Fruit fly (Drosophila melanogaster) whole organism, embryonic: ENCODE results near the gene CG13699.
A peak's percentile ranks its signal among the peaks of the same experiment; 100 is the strongest.

Experiments
- Asciz ChIP-seq: fragments of 200-800 bp; sonication (Bioruptor generic); optimal IDR thresholded peaks from 2 replicates; lab custom pipeline; 2017; ENCODE audit warnings: missing biosample characterization, mild to moderate bottlenecking, missing genetic modification characterization, missing genetic modification reagents
- Bgb ChIP-seq: fragments of 200-800 bp; sonication (Bioruptor generic); IDR thresholded peaks from 2 replicates; pipeline ENCODE4 v1.3.6; 2022; ENCODE audit warnings: missing biosample characterization, missing genetic modification characterization; ENCODE audit not compliant: partially characterized antibody
- Blimp-1 ChIP-seq: fragments of 200-800 bp; sonication (Bioruptor generic); optimal IDR thresholded peaks from 3 replicates; lab custom pipeline; 2018; ENCODE audit warnings: missing biosample characterization, missing genetic modification characterization, mild to moderate bottlenecking, moderate library complexity, missing genetic modification reagents
- CG10147 ChIP-seq: fragments of 200-800 bp; sonication (Bioruptor generic); optimal IDR thresholded peaks from 2 replicates; lab custom pipeline; 2019; ENCODE audit warnings: missing biosample characterization, mild to moderate bottlenecking, missing genetic modification characterization, moderate library complexity
- CG10274 ChIP-seq: fragments of 200-800 bp; sonication (Bioruptor generic); optimal IDR thresholded peaks from 3 replicates; lab custom pipeline; 2017; ENCODE audit warnings: missing biosample characterization, mild to moderate bottlenecking, missing genetic modification characterization
- CG10543 ChIP-seq: fragments of 200-800 bp; sonication (Bioruptor generic); optimal IDR thresholded peaks from 3 replicates; lab custom pipeline; 2017; ENCODE audit warnings: missing biosample characterization, mild to moderate bottlenecking, missing genetic modification characterization, moderate library complexity
- CG10565 ChIP-seq: fragments of 200-800 bp; sonication (Bioruptor generic); optimal IDR thresholded peaks from 3 replicates; lab custom pipeline; 2016; ENCODE audit warnings: missing biosample characterization, mild to moderate bottlenecking, missing genetic modification characterization
- CG10654 ChIP-seq: fragments of 200-800 bp; sonication (Bioruptor generic); optimal IDR thresholded peaks from 2 replicates; lab custom pipeline; 2016; ENCODE audit warnings: missing biosample characterization, missing genetic modification characterization
- CG11093 ChIP-seq: fragments of 200-800 bp; sonication (Bioruptor generic); IDR thresholded peaks from 3 replicates; pipeline ENCODE4 v1.3.6; 2022; ENCODE audit warnings: missing biosample characterization, missing genetic modification characterization
- CG11398 ChIP-seq: fragments of 200-800 bp; sonication (Bioruptor generic); optimal IDR thresholded peaks from 2 replicates; lab custom pipeline; 2016; ENCODE audit warnings: missing biosample characterization, missing genetic modification characterization
- CG11723 ChIP-seq: fragments of 200-800 bp; sonication (Bioruptor generic); optimal IDR thresholded peaks from 2 replicates; lab custom pipeline; 2017; ENCODE audit warnings: missing biosample characterization, mild to moderate bottlenecking, missing genetic modification characterization
- CG12155 ChIP-seq: fragments of 200-800 bp; sonication (Bioruptor generic); optimal IDR thresholded peaks from 3 replicates; lab custom pipeline; 2016; ENCODE audit warnings: missing biosample characterization, missing genetic modification characterization
- CG1233 ChIP-seq: fragments of 200-800 bp; sonication (Bioruptor generic); optimal IDR thresholded peaks from 4 replicates; lab custom pipeline; 2018; ENCODE audit warnings: missing biosample characterization, mild to moderate bottlenecking, missing genetic modification characterization
- CG13424 ChIP-seq: fragments of 200-800 bp; sonication (Bioruptor generic); optimal IDR thresholded peaks from 2 replicates; lab custom pipeline; 2019; ENCODE audit warnings: missing biosample characterization, mild to moderate bottlenecking, missing genetic modification characterization, moderate library complexity
- CG13894 ChIP-seq: fragments of 200-800 bp; sonication (Bioruptor generic); optimal IDR thresholded peaks from 3 replicates; lab custom pipeline; 2018; ENCODE audit warnings: missing biosample characterization, mild to moderate bottlenecking, missing genetic modification characterization, moderate library complexity
- CG14014 ChIP-seq: fragments of 200-800 bp; sonication (Bioruptor generic); IDR thresholded peaks from 2 replicates; pipeline ENCODE4 v1.3.6; 2022; ENCODE audit warnings: missing biosample characterization, missing genetic modification characterization
- CG14050 ChIP-seq: fragments of 200-800 bp; sonication (Bioruptor generic); IDR thresholded peaks from 3 replicates; pipeline ENCODE4 v1.3.6; 2022; ENCODE audit warnings: missing biosample characterization, missing genetic modification characterization
- CG14667 ChIP-seq: fragments of 200-800 bp; sonication (Bioruptor generic); IDR thresholded peaks from 2 replicates; pipeline ENCODE4 v1.3.6; 2022; ENCODE audit warnings: missing biosample characterization, missing genetic modification characterization
- CG15601 ChIP-seq: fragments of 200-800 bp; sonication (Bioruptor generic); optimal IDR thresholded peaks from 3 replicates; lab custom pipeline; 2019; ENCODE audit warnings: missing biosample characterization, mild to moderate bottlenecking, missing genetic modification characterization, moderate library complexity
- CG1602 ChIP-seq: fragments of 200-800 bp; sonication (Bioruptor generic); optimal IDR thresholded peaks from 3 replicates; lab custom pipeline; 2016; ENCODE audit warnings: missing biosample characterization, missing genetic modification characterization
- CG2678 ChIP-seq: fragments of 200-800 bp; sonication (Bioruptor generic); optimal IDR thresholded peaks from 3 replicates; lab custom pipeline; 2019; ENCODE audit warnings: missing biosample characterization, mild to moderate bottlenecking, missing genetic modification characterization, moderate library complexity
- CG2875 ChIP-seq: fragments of 200-800 bp; sonication (Bioruptor generic); optimal IDR thresholded peaks from 2 replicates; lab custom pipeline; 2017; ENCODE audit warnings: missing biosample characterization, mild to moderate bottlenecking, missing genetic modification characterization, missing genetic modification reagents
- CG31365 ChIP-seq: fragments of 200-800 bp; sonication (Bioruptor generic); optimal IDR thresholded peaks from 2 replicates; lab custom pipeline; 2018; ENCODE audit warnings: missing biosample characterization, mild to moderate bottlenecking, missing genetic modification characterization
- CG3163 ChIP-seq: fragments of 200-800 bp; sonication (Bioruptor generic); optimal IDR thresholded peaks from 3 replicates; lab custom pipeline; 2016; ENCODE audit warnings: missing biosample characterization, missing genetic modification characterization
- CG4360 ChIP-seq: fragments of 200-800 bp; sonication (Bioruptor generic); IDR thresholded peaks from 2 replicates; pipeline ENCODE4 v1.3.6; 2022; ENCODE audit warnings: missing biosample characterization, missing genetic modification characterization
- CG6272 ChIP-seq: fragments of 200-800 bp; sonication (Bioruptor generic); IDR thresholded peaks from 2 replicates; pipeline ENCODE4 v1.3.6; 2022; ENCODE audit warnings: missing biosample characterization, missing genetic modification characterization
- Hsf ChIP-seq: fragments of 200-800 bp; sonication (Bioruptor generic); optimal IDR thresholded peaks from 3 replicates; lab custom pipeline; 2016; ENCODE audit warnings: missing biosample characterization, missing genetic modification characterization
- Jarid2 ChIP-seq: fragments of 200-800 bp; sonication (Bioruptor generic); optimal IDR thresholded peaks from 3 replicates; lab custom pipeline; 2017; ENCODE audit warnings: mild to moderate bottlenecking, missing biosample characterization, missing genetic modification reagents, missing genetic modification characterization
- Kr ChIP-seq: fragments of 200-800 bp; sonication (Bioruptor generic); optimal IDR thresholded peaks from 2 replicates; lab custom pipeline; 2017; ENCODE audit warnings: missing biosample characterization, mild to moderate bottlenecking, missing genetic modification characterization
- NC2α ChIP-seq: fragments of 200-800 bp; sonication (Bioruptor generic); optimal IDR thresholded peaks from 2 replicates; lab custom pipeline; 2016; ENCODE audit warnings: missing biosample characterization, missing genetic modification characterization
- NfI ChIP-seq: fragments of 200-800 bp; sonication (Bioruptor generic); optimal IDR thresholded peaks from 3 replicates; lab custom pipeline; 2018; ENCODE audit warnings: missing biosample characterization, mild to moderate bottlenecking, missing genetic modification characterization, moderate library complexity
- Usf ChIP-seq: fragments of 200-800 bp; sonication (Bioruptor generic); optimal IDR thresholded peaks from 2 replicates; lab custom pipeline; 2017; ENCODE audit warnings: missing genotype, missing biosample characterization, missing genetic modification characterization
- Xbp1 ChIP-seq: fragments of 200-800 bp; sonication (Bioruptor generic); optimal IDR thresholded peaks from 3 replicates; lab custom pipeline; 2016; ENCODE audit warnings: missing biosample characterization, mild to moderate bottlenecking, missing genetic modification characterization
- ab ChIP-seq: fragments of 200-800 bp; sonication (Bioruptor generic); optimal IDR thresholded peaks from 2 replicates; lab custom pipeline; 2016; ENCODE audit warnings: missing biosample characterization, missing genetic modification characterization
- ac ChIP-seq: fragments of 200-800 bp; sonication (Bioruptor generic); optimal IDR thresholded peaks from 3 replicates; lab custom pipeline; 2017; ENCODE audit warnings: missing biosample characterization, mild to moderate bottlenecking, missing genetic modification characterization
- al ChIP-seq: fragments of 200-800 bp; sonication (Bioruptor generic); IDR thresholded peaks from 2 replicates; pipeline ENCODE4 v1.3.6; 2022; ENCODE audit warnings: missing biosample characterization, missing genetic modification characterization
- aop ChIP-seq: fragments of 200-800 bp; sonication (Bioruptor generic); IDR thresholded peaks from 2 replicates; pipeline ENCODE4 v1.3.6; 2022; ENCODE audit warnings: missing biosample characterization, missing genetic modification characterization
- bcd ChIP-seq: fragments of 200-800 bp; sonication (Bioruptor generic); optimal IDR thresholded peaks from 2 replicates; lab custom pipeline; 2017; ENCODE audit warnings: missing biosample characterization, mild to moderate bottlenecking, missing genetic modification characterization
- cato ChIP-seq: fragments of 200-800 bp; sonication (Bioruptor generic); optimal IDR thresholded peaks from 2 replicates; lab custom pipeline; 2016; ENCODE audit warnings: missing biosample characterization, missing genetic modification characterization, borderline replicate concordance
- ci ChIP-seq: fragments of 200-800 bp; sonication (Bioruptor generic); IDR thresholded peaks from 3 replicates; pipeline ENCODE4 v1.3.6; 2022; ENCODE audit warnings: missing biosample characterization, missing genetic modification characterization
- danr ChIP-seq: fragments of 200-800 bp; sonication (Bioruptor generic); IDR thresholded peaks from 2 replicates; pipeline ENCODE4 v1.3.6; 2022; ENCODE audit warnings: missing biosample characterization, missing genetic modification characterization
- h ChIP-seq: fragments of >200 bp; optimal IDR thresholded peaks from 2 replicates; lab custom pipeline; 2017
- ind ChIP-seq: fragments of 200-800 bp; sonication (Bioruptor generic); optimal IDR thresholded peaks from 3 replicates; lab custom pipeline; 2016; ENCODE audit warnings: missing biosample characterization, missing genetic modification characterization
- ken ChIP-seq: fragments of 200-800 bp; sonication (Bioruptor generic); IDR thresholded peaks from 3 replicates; pipeline ENCODE4 v1.3.6; 2022; ENCODE audit warnings: missing biosample characterization, missing genetic modification characterization
- nom ChIP-seq: fragments of 200-800 bp; sonication (Bioruptor generic); optimal IDR thresholded peaks from 2 replicates; lab custom pipeline; 2017; ENCODE audit warnings: missing biosample characterization, missing genetic modification characterization, mild to moderate bottlenecking, moderate library complexity, missing genetic modification reagents
- pros ChIP-seq: fragments of 200-800 bp; sonication (Bioruptor generic); optimal IDR thresholded peaks from 3 replicates; lab custom pipeline; 2019; ENCODE audit warnings: missing biosample characterization, mild to moderate bottlenecking, missing genetic modification characterization, moderate library complexity
- pzg ChIP-seq: fragments of 200-800 bp; sonication (Bioruptor generic); optimal IDR thresholded peaks from 3 replicates; lab custom pipeline; 2018; ENCODE audit warnings: missing biosample characterization, mild to moderate bottlenecking, missing genetic modification characterization, moderate library complexity
- sd ChIP-seq: fragments of 200-800 bp; sonication (Bioruptor generic); optimal IDR thresholded peaks from 3 replicates; lab custom pipeline; 2018; ENCODE audit warnings: missing biosample characterization, mild to moderate bottlenecking, missing genetic modification characterization, moderate library complexity
- sqz ChIP-seq: fragments of 200-800 bp; sonication (Bioruptor generic); optimal IDR thresholded peaks from 3 replicates; lab custom pipeline; 2018; ENCODE audit warnings: missing biosample characterization, mild to moderate bottlenecking, missing genetic modification characterization
- twi ChIP-seq: fragments of 200-800 bp; optimal IDR thresholded peaks from 2 replicates; lab custom pipeline; 2019; ENCODE audit warnings: missing biosample characterization, mild to moderate bottlenecking, missing genetic modification characterization, moderate library complexity
- wdn ChIP-seq: fragments of 200-800 bp; sonication (Bioruptor generic); IDR thresholded peaks from 2 replicates; pipeline ENCODE4 v1.3.6; 2022; ENCODE audit warnings: missing biosample characterization, missing genetic modification characterization
- zen ChIP-seq: fragments of 200-800 bp; sonication (Bioruptor generic); optimal IDR thresholded peaks from 3 replicates; lab custom pipeline; 2018; ENCODE audit warnings: missing biosample characterization, mild to moderate bottlenecking, missing genetic modification characterization, moderate library complexity

The CG13699 gene

dm6 chr3L:18109459-18109863, 52.9 kb downstream of the CG13699 start, which contains the start of the genes Polr3D and mus304 (continued):
- no peak for TF ChIP-seq CG10274
- peak; percentile 8 for TF ChIP-seq Hsf
- no peak for TF ChIP-seq CG3163
- no peak for TF ChIP-seq CG6272 (GFP tag; lab: Robert Waterston, UW)
- no peak for TF ChIP-seq al (GFP tag; lab: Robert Waterston, UW)
- TF ChIP-seq Asciz (GFP tag; lab: Kevin White, UChicago) = no peak
- no peak for TF ChIP-seq ac (GFP tag; lab: Kevin White, UChicago)
- no peak for TF ChIP-seq wdn (GFP tag; lab: Robert Waterston, UW)
- TF ChIP-seq CG11093 (GFP tag; lab: Robert Waterston, UW) = no peak
- no peak for TF ChIP-seq Jarid2 (GFP tag; lab: Kevin White, UChicago)
- TF ChIP-seq CG10654 (GFP tag; lab: Kevin White, UChicago) = no peak
- peak; percentile 14 for TF ChIP-seq ind
- TF ChIP-seq aop (GFP tag; lab: Robert Waterston, UW) = no peak
- TF ChIP-seq NfI (GFP tag; lab: Kevin White, UChicago) = peak; percentile 0
- no peak for TF ChIP-seq CG10565 (GFP tag; lab: Kevin White, UChicago)
- TF ChIP-seq CG11398 (GFP tag; lab: Kevin White, UChicago) = no peak
- TF ChIP-seq CG1233 = no peak
- TF ChIP-seq CG10147 (GFP tag; lab: Kevin White, UChicago) = peak; percentile 39
- TF ChIP-seq CG2875 (GFP tag; lab: Kevin White, UChicago) = no peak
- no peak for TF ChIP-seq CG11723
- no peak for TF ChIP-seq nom
- TF ChIP-seq pros (GFP tag; lab: Kevin White, UChicago) = no peak
- no peak for TF ChIP-seq CG10543 (GFP tag; lab: Kevin White, UChicago)
- no peak for TF ChIP-seq ci (GFP tag; lab: Robert Waterston, UW)
- TF ChIP-seq Blimp-1 (GFP tag; lab: Kevin White, UChicago) = no peak
- TF ChIP-seq CG1602 (GFP tag; lab: Kevin White, UChicago) = no peak
- no peak for TF ChIP-seq CG14667 (GFP tag; lab: Robert Waterston, UW)
- TF ChIP-seq sqz (GFP tag; lab: Kevin White, UChicago) = no peak
- TF ChIP-seq sd (tag; lab: Kevin White, UChicago) = peak; percentile 59
- no peak for TF ChIP-seq CG31365 (tag; lab: Kevin White, UChicago)
- no peak for TF ChIP-seq CG14050 (GFP tag; lab: Robert Waterston, UW)
- peak; percentile 30 for TF ChIP-seq CG2678 (tag; lab: Kevin White, UChicago)
- no peak for TF ChIP-seq cato (GFP tag; lab: Kevin White, UChicago)
- TF ChIP-seq CG15601 (tag; lab: Kevin White, UChicago) = no peak
- peak; percentile 64 for TF ChIP-seq pzg (GFP tag; lab: Kevin White, UChicago)
- no peak for TF ChIP-seq ken (GFP tag; lab: Robert Waterston, UW)
- TF ChIP-seq Bgb (GFP tag; lab: Robert Waterston, UW) = peak; percentile 21; the same call in 1 of the 2 replicates
- peak; percentile 48 for TF ChIP-seq zen
- TF ChIP-seq Kr (GFP tag; lab: Kevin White, UChicago) = no peak
- TF ChIP-seq Xbp1 (GFP tag; lab: Kevin White, UChicago) = peak; percentile 27
- peak; percentile 5 for TF ChIP-seq twi (tag; lab: Kevin White, UChicago)
- TF ChIP-seq danr = no peak
- peak; percentile 36 for TF ChIP-seq CG13424 (tag; lab: Kevin White, UChicago)
- TF ChIP-seq CG4360 (GFP tag; lab: Robert Waterston, UW) = no peak
- peak; percentile 36 for TF ChIP-seq CG13894 (tag; lab: Kevin White, UChicago)
- TF ChIP-seq ab (GFP tag; lab: Kevin White, UChicago) = no peak
- TF ChIP-seq NC2α (GFP tag; lab: Kevin White, UChicago) = no peak
- no peak for TF ChIP-seq h (lab: Kevin White, UChicago)
- no peak for TF ChIP-seq CG12155 (GFP tag; lab: Kevin White, UChicago)
- no peak for TF ChIP-seq CG14014 (GFP tag; lab: Robert Waterston, UW)
- no peak for TF ChIP-seq Usf (GFP tag; lab: Kevin White, UChicago)
- TF ChIP-seq bcd (GFP tag; lab: Kevin White, UChicago) = no peak
